Worm (Caenorhabditis elegans) whole organism, early embryonic: ENCODE results near the gene C01G10.1.
"Not testable (repeated sequence)": the region's sequence is repeated elsewhere in the genome, so short reads cannot be mapped to it uniquely, and the experiment has no call there.

Experiments
- B0310.2 ChIP-seq: sonication (generic microtip); optimal IDR thresholded peaks from 2 replicates; lab custom pipeline; 2016; ENCODE audit warnings: mild to moderate bottlenecking, missing genetic modification characterization, missing compliant biosample characterization
- hmg-4 ChIP-seq: fragments of 200-800 bp; sonication (Bioruptor generic); optimal IDR thresholded peaks from 2 replicates; lab custom pipeline; 2018; ENCODE audit warnings: mild to moderate bottlenecking, missing genetic modification characterization, missing compliant biosample characterization
- hnd-1 ChIP-seq: sonication (generic microtip); optimal IDR thresholded peaks from 2 replicates; lab custom pipeline; 2016; ENCODE audit warnings: missing genetic modification characterization, missing compliant biosample characterization
- scrt-1 ChIP-seq: fragments of 200-800 bp; sonication (Bioruptor generic); IDR thresholded peaks from 2 replicates; pipeline ENCODE4 v1.3.6; 2022; ENCODE audit warnings: missing genetic modification characterization, missing compliant biosample characterization

- TF ChIP-seq scrt-1 (GFP tag; lab: Robert Waterston, UW); B0310.2; hnd-1 (tag; lab: Kevin White, UChicago); hmg-4 (GFP tag; lab: Kevin White, UChicago): not testable (repeated sequence)
Observed at ce11 chrV:15105893-15106598, 6.5 kb downstream of the C01G10.1 start, which contains the start of gene C01G10.14.
